Fruit fly (Drosophila melanogaster) whole organism, embryonic: ENCODE results near the gene plum.

ENCODE experiments used
- Blimp-1 ChIP-seq: fragments of 200-800 bp; sonication (Bioruptor generic); optimal IDR thresholded peaks from 3 replicates; lab custom pipeline; 2018; ENCODE audit warnings: missing biosample characterization, missing genetic modification characterization, mild to moderate bottlenecking, moderate library complexity, missing genetic modification reagents
- C15 ChIP-seq: fragments of 200-800 bp; sonication (Bioruptor generic); IDR thresholded peaks from 3 replicates; pipeline ENCODE4 v1.3.6; 2022; ENCODE audit warnings: missing biosample characterization, missing genetic modification characterization
- CG10267 ChIP-seq: fragments of 200-800 bp; sonication (Bioruptor generic); optimal IDR thresholded peaks from 2 replicates; lab custom pipeline; 2018; ENCODE audit warnings: missing biosample characterization, mild to moderate bottlenecking, missing genetic modification characterization, moderate library complexity
- CG10366 ChIP-seq: fragments of 200-800 bp; sonication (Bioruptor generic); IDR thresholded peaks from 2 replicates; pipeline ENCODE4 v1.3.6; 2022; ENCODE audit warnings: missing biosample characterization, missing genetic modification characterization
- CG10979 ChIP-seq: fragments of 200-800 bp; sonication (Bioruptor generic); optimal IDR thresholded peaks from 2 replicates; lab custom pipeline; 2018; ENCODE audit warnings: missing biosample characterization, mild to moderate bottlenecking, missing genetic modification characterization, moderate library complexity
- CG11696 ChIP-seq: fragments of 200-800 bp; sonication (Bioruptor generic); IDR thresholded peaks from 2 replicates; pipeline ENCODE4 v1.3.6; 2022; ENCODE audit warnings: missing biosample characterization, missing genetic modification characterization
- CG12219 ChIP-seq: fragments of 200-800 bp; sonication (Bioruptor generic); optimal IDR thresholded peaks from 3 replicates; lab custom pipeline; 2018; ENCODE audit warnings: missing biosample characterization, mild to moderate bottlenecking, missing genetic modification characterization
- CG12391 ChIP-seq: fragments of 200-800 bp; sonication (Bioruptor generic); optimal IDR thresholded peaks from 3 replicates; lab custom pipeline; 2018; ENCODE audit warnings: missing biosample characterization, mild to moderate bottlenecking, missing genetic modification characterization, moderate library complexity
- CG14014 ChIP-seq: fragments of 200-800 bp; sonication (Bioruptor generic); IDR thresholded peaks from 2 replicates; pipeline ENCODE4 v1.3.6; 2022; ENCODE audit warnings: missing biosample characterization, missing genetic modification characterization
- CG14441 ChIP-seq: fragments of 200-800 bp; sonication (Bioruptor generic); IDR thresholded peaks from 2 replicates; pipeline ENCODE4 v1.3.6; 2022; ENCODE audit warnings: missing biosample characterization, missing genetic modification characterization
- CG17361 ChIP-seq: fragments of 200-800 bp; sonication (Bioruptor generic); IDR thresholded peaks from 3 replicates; pipeline ENCODE4 v1.3.6; 2022; ENCODE audit warnings: missing biosample characterization, missing genetic modification characterization
- CG17829 ChIP-seq: fragments of 200-800 bp; optimal IDR thresholded peaks from 2 replicates; lab custom pipeline; 2019; ENCODE audit warnings: missing biosample characterization, mild to moderate bottlenecking, missing genetic modification characterization, moderate library complexity
- CG2678 ChIP-seq: fragments of 200-800 bp; sonication (Bioruptor generic); optimal IDR thresholded peaks from 3 replicates; lab custom pipeline; 2019; ENCODE audit warnings: missing biosample characterization, mild to moderate bottlenecking, missing genetic modification characterization, moderate library complexity
- CG31388 ChIP-seq: fragments of 200-800 bp; sonication (Bioruptor generic); optimal IDR thresholded peaks from 2 replicates; lab custom pipeline; 2016; ENCODE audit warnings: missing biosample characterization, missing genetic modification characterization
- CG34224 ChIP-seq: fragments of 200-800 bp; sonication (Bioruptor generic); IDR thresholded peaks from 3 replicates; pipeline ENCODE4 v1.3.6; 2022; ENCODE audit warnings: missing biosample characterization, missing genetic modification characterization; ENCODE audit not compliant: partially characterized antibody
- CG42726 ChIP-seq: fragments of 200-800 bp; sonication (Bioruptor generic); IDR thresholded peaks from 2 replicates; pipeline ENCODE4 v1.3.6; 2022; ENCODE audit warnings: missing biosample characterization, missing genetic modification characterization; ENCODE audit not compliant: partially characterized antibody
- CG4820 ChIP-seq: fragments of 200-800 bp; sonication (Bioruptor generic); optimal IDR thresholded peaks from 3 replicates; lab custom pipeline; 2016; ENCODE audit warnings: missing biosample characterization, missing genetic modification characterization
- CG6689 ChIP-seq: fragments of 200-800 bp; sonication (Bioruptor generic); IDR thresholded peaks from 2 replicates; pipeline ENCODE4 v1.3.6; 2022; ENCODE audit warnings: missing biosample characterization, missing genetic modification characterization
- CG7357 ChIP-seq: fragments of 200-800 bp; sonication (Bioruptor generic); IDR thresholded peaks from 3 replicates; pipeline ENCODE4 v1.3.6; 2022; ENCODE audit warnings: missing biosample characterization, missing genetic modification characterization
- CG8290 ChIP-seq, 3 experiments: fragments of 200-800 bp; sonication (Bioruptor generic); optimal IDR thresholded peaks; 2 replicates each; lab custom pipeline; 2016 to 2019; ENCODE audit warnings: missing biosample characterization in 3 of 3, missing genetic modification characterization in 3 of 3, mild to moderate bottlenecking in 2 of 3, moderate library complexity in 1 of 3
- CoRest ChIP-seq: fragments of 200-800 bp; sonication (Bioruptor generic); optimal IDR thresholded peaks from 3 replicates; lab custom pipeline; 2018; ENCODE audit warnings: missing biosample characterization, mild to moderate bottlenecking, missing genetic modification characterization, moderate library complexity
- Gsc ChIP-seq: fragments of 200-800 bp; sonication (Bioruptor generic); IDR thresholded peaks from 2 replicates; pipeline ENCODE4 v1.3.6; 2022; ENCODE audit warnings: missing biosample characterization, missing genetic modification characterization
- H15 ChIP-seq: fragments of 200-800 bp; sonication (Bioruptor generic); IDR thresholded peaks from 3 replicates; pipeline ENCODE4 v1.3.6; 2022; ENCODE audit warnings: missing biosample characterization, missing genetic modification characterization
- Hey ChIP-seq: fragments of 200-800 bp; sonication (Bioruptor generic); optimal IDR thresholded peaks from 3 replicates; lab custom pipeline; 2018; ENCODE audit warnings: missing biosample characterization, mild to moderate bottlenecking, missing genetic modification characterization
- HmgZ ChIP-seq: fragments of 200-800 bp; sonication (Bioruptor generic); optimal IDR thresholded peaks from 2 replicates; lab custom pipeline; 2018; ENCODE audit warnings: missing biosample characterization, mild to moderate bottlenecking, missing genetic modification characterization
- Nf-YB ChIP-seq: fragments of 200-800 bp; sonication (Bioruptor generic); optimal IDR thresholded peaks from 3 replicates; lab custom pipeline; 2019; ENCODE audit warnings: missing biosample characterization, mild to moderate bottlenecking, missing genetic modification characterization, moderate library complexity
- Optix ChIP-seq: fragments of 200-800 bp; sonication (Bioruptor generic); IDR thresholded peaks from 3 replicates; pipeline ENCODE4 v1.3.6; 2022; ENCODE audit warnings: missing biosample characterization, missing genetic modification characterization
- Ptx1 ChIP-seq: fragments of 200-800 bp; sonication (Bioruptor generic); IDR thresholded peaks from 2 replicates; pipeline ENCODE4 v1.3.6; 2022; ENCODE audit warnings: missing biosample characterization, missing genetic modification characterization
- Rx ChIP-seq: fragments of 200-800 bp; sonication (Bioruptor generic); IDR thresholded peaks from 2 replicates; pipeline ENCODE4 v1.3.6; 2022; ENCODE audit warnings: missing biosample characterization, missing genetic modification characterization
- Taf1 ChIP-seq: fragments of 200-800 bp; sonication (Bioruptor generic); IDR thresholded peaks from 2 replicates; pipeline ENCODE4 v1.3.6; 2022; ENCODE audit warnings: missing biosample characterization, missing genetic modification characterization
- Xbp1 ChIP-seq: fragments of 200-800 bp; sonication (Bioruptor generic); optimal IDR thresholded peaks from 3 replicates; lab custom pipeline; 2016; ENCODE audit warnings: missing biosample characterization, mild to moderate bottlenecking, missing genetic modification characterization
- Xrp1 ChIP-seq: fragments of 200-800 bp; sonication (Bioruptor generic); IDR thresholded peaks from 2 replicates; pipeline ENCODE4 v1.3.6; 2022; ENCODE audit warnings: missing biosample characterization, missing genetic modification characterization
- ap ChIP-seq: fragments of 200-800 bp; sonication (Bioruptor generic); IDR thresholded peaks from 2 replicates; pipeline ENCODE4 v1.3.6; 2022; ENCODE audit warnings: missing biosample characterization, missing genetic modification characterization
- az2 ChIP-seq: fragments of 200-800 bp; sonication (Bioruptor generic); optimal IDR thresholded peaks from 3 replicates; lab custom pipeline; 2016; ENCODE audit warnings: missing biosample characterization, missing genetic modification characterization
- bab2 ChIP-seq: fragments of 200-800 bp; sonication (Bioruptor generic); optimal IDR thresholded peaks from 2 replicates; lab custom pipeline; 2016; ENCODE audit warnings: missing biosample characterization, missing genetic modification characterization
- bsh ChIP-seq, 2 experiments: fragments of 200-800 bp; sonication (Bioruptor generic); optimal IDR thresholded peaks; 2 replicates each; lab custom pipeline; 2017 to 2018; ENCODE audit warnings: mild to moderate bottlenecking in 2 of 2, missing biosample characterization in 2 of 2, missing genetic modification characterization in 2 of 2, moderate library complexity in 1 of 2
- chif ChIP-seq, 2 experiments: fragments of 200-800 bp; sonication (Bioruptor generic); optimal IDR thresholded peaks; 3 replicates each; lab custom pipeline; 2016; ENCODE audit warnings: missing biosample characterization in 2 of 2, missing genetic modification characterization in 2 of 2
- crol ChIP-seq: fragments of 200-800 bp; sonication (Bioruptor generic); IDR thresholded peaks from 2 replicates; pipeline ENCODE4 v1.3.6; 2022; ENCODE audit warnings: missing biosample characterization, missing genetic modification characterization
- ewg ChIP-seq: fragments of 200-800 bp; sonication (Bioruptor generic); optimal IDR thresholded peaks from 3 replicates; lab custom pipeline; 2017; ENCODE audit warnings: mild to moderate bottlenecking, missing biosample characterization, missing genetic modification reagents, missing genetic modification characterization
- grau ChIP-seq: fragments of 200-800 bp; optimal IDR thresholded peaks from 3 replicates; lab custom pipeline; 2019; ENCODE audit warnings: missing biosample characterization, mild to moderate bottlenecking, missing genetic modification characterization, moderate library complexity
- lab ChIP-seq: fragments of 200-800 bp; sonication (Bioruptor generic); optimal IDR thresholded peaks from 3 replicates; lab custom pipeline; 2017; ENCODE audit warnings: missing biosample characterization, missing genetic modification characterization, mild to moderate bottlenecking, moderate library complexity, missing genetic modification reagents
- lov ChIP-seq, 2 experiments: fragments of 200-800 bp in 1 of 2; fragments of >200 bp in 1 of 2; sonication (Bioruptor generic) in 1 of 2; IDR thresholded peaks in 1 of 2; optimal IDR thresholded peaks in 1 of 2; 2 replicates in 1 of 2; 3 replicates in 1 of 2; pipeline versions ENCODE4 v1.3.6 to Lab custom; 2017 to 2022; ENCODE audit warnings: missing biosample characterization in 1 of 2, missing genetic modification characterization in 1 of 2
- nmo ChIP-seq: fragments of 200-800 bp; sonication (Bioruptor generic); optimal IDR thresholded peaks from 2 replicates; lab custom pipeline; 2018; ENCODE audit warnings: missing biosample characterization, mild to moderate bottlenecking, missing genetic modification characterization, moderate library complexity
- oc ChIP-seq: fragments of 200-800 bp; sonication (Bioruptor generic); optimal IDR thresholded peaks from 2 replicates; lab custom pipeline; 2018; ENCODE audit warnings: missing biosample characterization, mild to moderate bottlenecking, missing genetic modification characterization, moderate library complexity
- ro ChIP-seq: fragments of 200-800 bp; sonication (Bioruptor generic); IDR thresholded peaks from 2 replicates; pipeline ENCODE4 v1.3.6; 2022; ENCODE audit warnings: missing biosample characterization, missing genetic modification characterization
- seq ChIP-seq: fragments of 200-800 bp; sonication (Bioruptor generic); IDR thresholded peaks from 2 replicates; pipeline ENCODE4 v1.3.6; 2022; ENCODE audit warnings: missing biosample characterization, missing genetic modification characterization
- sisA ChIP-seq: fragments of 200-800 bp; sonication (Bioruptor generic); IDR thresholded peaks from 2 replicates; pipeline ENCODE4 v1.3.6; 2022; ENCODE audit warnings: missing biosample characterization, missing genetic modification characterization
- tio ChIP-seq: fragments of 200-800 bp; sonication (Bioruptor generic); optimal IDR thresholded peaks from 2 replicates; lab custom pipeline; 2017; ENCODE audit warnings: missing biosample characterization, missing genetic modification characterization, inconsistent platforms
- unpg ChIP-seq: fragments of 200-800 bp; sonication (Bioruptor generic); optimal IDR thresholded peaks from 3 replicates; lab custom pipeline; 2018; ENCODE audit warnings: missing biosample characterization, mild to moderate bottlenecking, missing genetic modification characterization, moderate library complexity

The plum gene

DNA sequence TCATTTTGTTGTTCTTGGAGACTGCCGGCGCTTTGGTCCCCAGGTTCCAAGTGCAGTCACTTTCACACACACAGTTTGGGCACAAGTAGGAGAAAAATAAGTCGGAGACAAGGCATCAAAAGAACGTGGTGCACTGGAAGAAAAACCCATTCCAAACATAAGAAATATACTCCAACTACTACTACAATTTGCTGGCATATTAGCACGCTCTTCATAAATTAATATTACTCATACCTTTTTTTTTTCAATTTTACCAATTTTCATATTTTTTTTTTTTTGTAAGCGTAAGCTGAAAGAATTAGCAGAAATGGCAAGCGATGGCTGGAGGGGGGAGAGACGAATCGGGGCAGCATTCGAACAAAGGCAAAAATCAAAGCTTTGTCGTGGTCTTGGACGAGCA is 13.9 kb upstream of the plum start (continued):
- TF ChIP-seq CG42726 (GFP tag; lab: Robert Waterston, UW) (no peak), lab (GFP tag; lab: Kevin White, UChicago) (peak; percentile 7), CG17829 (tag; lab: Kevin White, UChicago) (peak; percentile 4), Ptx1 (peak; percentile 45; the same call in 1 of the 2 replicates), C15 (GFP tag; lab: Robert Waterston, UW) (no peak), unpg (GFP tag; lab: Kevin White, UChicago) (peak; percentile 10), CoRest (tag; lab: Kevin White, UChicago) (peak; percentile 8), CG11696 (GFP tag; lab: Robert Waterston, UW) (0 out of 2 replicates have a peak, but pooled peaks have one; percentile 30), ap (GFP tag; lab: Robert Waterston, UW) (peak; percentile 16; the same call in 1 of the 2 replicates), CG7357 (GFP tag; lab: Robert Waterston, UW) (0 out of 3 replicates have a peak, but pooled peaks have one; percentile 13), Optix (peak; percentile 24; the same call in 1 of the 3 replicates), CG6689 (peak; percentile 60; the same call in 1 of the 2 replicates), Xrp1 (peak; percentile 69), CG10979 (tag; lab: Kevin White, UChicago) (peak; percentile 3), az2 (GFP tag; lab: Kevin White, UChicago) (peak; percentile 10), Nf-YB (GFP tag; lab: Kevin White, UChicago) (no peak), CG34224 (GFP tag; lab: Robert Waterston, UW) (no peak), HmgZ (no peak), Hey (no peak), bab2 (GFP tag; lab: Kevin White, UChicago) (peak; percentile 29), seq (GFP tag; lab: Robert Waterston, UW) (0 out of 2 replicates have a peak, but pooled peaks have one; percentile 21), oc (tag; lab: Kevin White, UChicago) (no peak), Taf1 (GFP tag; lab: Robert Waterston, UW) (no peak), bsh (GFP tag; optimal IDR thresholded peaks at IDR 0.05; lab: Kevin White, UChicago) (peak in 1 of 2 experiments; percentile 50), CG17361 (0 out of 3 replicates have a peak, but pooled peaks have one; percentile 28), ro (GFP tag; lab: Robert Waterston, UW) (no peak), CG12391 (peak; percentile 19), nmo (peak; percentile 11), CG14441 (GFP tag; lab: Robert Waterston, UW) (peak; percentile 53; the same call in 1 of the 2 replicates), ewg (GFP tag; lab: Kevin White, UChicago) (peak; percentile 2), CG2678 (tag; lab: Kevin White, UChicago) (no peak), CG31388 (no peak), CG12219 (no peak), Xbp1 (peak; percentile 17), lov (optimal IDR thresholded peaks at IDR 0.05; lab: Kevin White, UChicago) (no peak), lov (GFP tag; IDR thresholded peaks at IDR 0.05; lab: Robert Waterston, UW) (0 out of 3 replicates have a peak, but pooled peaks have one; percentile 36), chif (GFP tag; optimal IDR thresholded peaks at IDR 0.05; lab: Kevin White, UChicago) (peak; percentile 10 to 18), crol (GFP tag; lab: Robert Waterston, UW) (0 out of 2 replicates have a peak, but pooled peaks have one; percentile 13), CG4820 (peak; percentile 15), grau (tag; lab: Kevin White, UChicago) (peak; percentile 5), Blimp-1 (GFP tag; lab: Kevin White, UChicago) (peak; percentile 35), sisA (GFP tag; lab: Robert Waterston, UW) (peak; percentile 36), tio (GFP tag; lab: Kevin White, UChicago) (peak; percentile 15), CG10267 (tag; lab: Kevin White, UChicago) (no peak), H15 (no peak), CG14014 (GFP tag; lab: Robert Waterston, UW) (peak; percentile 50; the same call in 1 of the 2 replicates), CG8290 (GFP tag; optimal IDR thresholded peaks at IDR 0.05; lab: Kevin White, UChicago) (no peak), CG8290 (tag; optimal IDR thresholded peaks at IDR 0.05; lab: Kevin White, UChicago) (no peak), Gsc (GFP tag; lab: Robert Waterston, UW) (0 out of 2 replicates have a peak, but pooled peaks have one; percentile 32), CG10366 (peak; percentile 53), Rx (GFP tag; lab: Robert Waterston, UW) (0 out of 2 replicates have a peak, but pooled peaks have one; percentile 38)
